Worm (Caenorhabditis elegans) whole organism, dauer: ENCODE data around the gene rnh-2.

ENCODE experiments used
- unc-62 ChIP-seq: sonication (generic microtip); optimal IDR thresholded peaks from 2 replicates; lab custom pipeline; 2017; ENCODE audit warnings: missing biosample characterization, missing genetic modification reagents, missing genetic modification characterization

Gene rnh-2

ce11 chrII:8516783-8517182 lies at the start of gene rnh-2:
Gene rnh-2, plus strand, starts transcription at chrII:8517150.
- no peak for TF ChIP-seq unc-62 (GFP tag; lab: Kevin White, UChicago)

ce11 chrII:8467809-8468208 lies 49.1 kb upstream of the rnh-2 start, which contains the start of gene M05D6.2:
Gene M05D6.2, plus strand, starts transcription at chrII:8468109.
- TF ChIP-seq unc-62 (GFP tag; lab: Kevin White, UChicago) = no peak

ce11 chrII:8471139-8471538 lies 45.8 kb upstream of the rnh-2 start, which contains the start of gene M05D6.8:
Gene M05D6.8, minus strand, starts transcription at chrII:8471239.
- no peak for TF ChIP-seq unc-62 (GFP tag; lab: Kevin White, UChicago)

- no peak for TF ChIP-seq unc-62 (GFP tag; lab: Kevin White, UChicago)
Observed at ce11 chrII:8472916-8473315, 44.0 kb upstream of the rnh-2 start.

- TF ChIP-seq unc-62 (GFP tag; lab: Kevin White, UChicago) = no peak
Observed at ce11 chrII:8475306-8475822, 41.6 kb upstream of the rnh-2 start, which contains the start of the genes M05D6.1 and M05D6.3. Gene M05D6.1, minus strand, starts transcription at chrII:8475406. Gene M05D6.3, plus strand, starts transcription at chrII:8475772.

ce11 chrII:8479337-8479736 lies 37.6 kb upstream of the rnh-2 start:
- no peak for TF ChIP-seq unc-62 (GFP tag; lab: Kevin White, UChicago)

ce11 chrII:8480166-8480565 lies 36.8 kb upstream of the rnh-2 start, which contains the start of gene lact-4:
Gene lact-4, minus strand, starts transcription at chrII:8480478.
- TF ChIP-seq unc-62 (GFP tag; lab: Kevin White, UChicago) = no peak

ce11 chrII:8481033-8481708 lies 35.8 kb upstream of the rnh-2 start:
- no peak for TF ChIP-seq unc-62 (GFP tag; lab: Kevin White, UChicago)

ce11 chrII:8481731-8482253 lies 35.2 kb upstream of the rnh-2 start, which contains the start of gene M05D6.5:
Gene M05D6.5, minus strand, starts transcription at chrII:8482203.
- no peak for TF ChIP-seq unc-62 (GFP tag; lab: Kevin White, UChicago)

- TF ChIP-seq unc-62 (GFP tag; lab: Kevin White, UChicago) = no peak
Observed at ce11 chrII:8483124-8483792, 33.7 kb upstream of the rnh-2 start.

ce11 chrII:8483793-8484186 lies 33.2 kb upstream of the rnh-2 start, which contains the start of gene taap-1:
Gene taap-1, minus strand, starts transcription at chrII:8483871.
- no peak for TF ChIP-seq unc-62 (GFP tag; lab: Kevin White, UChicago)

- TF ChIP-seq unc-62 (GFP tag; lab: Kevin White, UChicago) = no peak
Observed at ce11 chrII:8484546-8484945, 32.4 kb upstream of the rnh-2 start.

- no peak for TF ChIP-seq unc-62 (GFP tag; lab: Kevin White, UChicago)
Observed at ce11 chrII:8485603-8486002, 31.3 kb upstream of the rnh-2 start, which contains the start of gene gbh-2. Gene gbh-2, plus strand, starts transcription at chrII:8485879.

- no peak for TF ChIP-seq unc-62 (GFP tag; lab: Kevin White, UChicago)
Observed at ce11 chrII:8488123-8488522, 28.8 kb upstream of the rnh-2 start.

- TF ChIP-seq unc-62 (GFP tag; lab: Kevin White, UChicago) = no peak
Observed at ce11 chrII:8494228-8494717, 22.7 kb upstream of the rnh-2 start, which contains the start of gene M05D6.9. Gene M05D6.9, plus strand, starts transcription at chrII:8494278.

ce11 chrII:8496184-8496583 lies 20.8 kb upstream of the rnh-2 start:
- no peak for TF ChIP-seq unc-62 (GFP tag; lab: Kevin White, UChicago)
